Worm (Caenorhabditis elegans): ENCODE data around the gene cnp-3.

DNA sequence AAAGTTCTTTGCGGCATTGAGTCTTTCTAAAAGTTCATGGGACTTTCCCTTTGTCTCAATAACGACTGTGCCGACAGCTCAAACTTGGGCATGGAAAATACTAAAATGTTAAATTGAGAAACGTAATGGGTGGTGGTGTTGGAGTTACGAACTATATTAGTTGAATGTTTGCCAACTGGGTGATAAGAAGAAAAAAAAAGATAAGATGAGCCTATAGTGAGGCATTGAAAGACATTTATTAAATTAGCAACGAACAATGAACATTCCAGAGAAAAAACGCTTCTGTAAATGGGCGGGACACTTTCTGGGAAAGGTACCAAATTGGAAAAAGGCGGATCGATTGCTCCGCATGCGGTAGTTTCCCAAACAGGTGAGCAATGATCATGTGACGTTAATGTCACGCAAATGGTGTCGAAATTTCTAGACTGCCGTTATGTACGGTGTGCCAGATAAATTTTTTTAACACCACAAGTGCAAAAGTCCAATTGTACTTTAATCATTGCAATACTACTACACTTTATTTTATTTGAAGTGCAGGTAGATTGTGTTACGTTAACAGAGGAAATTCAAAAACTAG is 1.4 kb upstream of the cnp-3 start:
- TF ChIP-seq cog-1 (tag; optimal IDR thresholded peaks at IDR 0.05) = no peak
- no peak for TF ChIP-seq ref-1 (GFP tag; conservative IDR thresholded peaks at IDR 0.05)
- TF ChIP-seq med-1 (GFP tag; optimal IDR thresholded peaks at IDR 0.05; ENCODE audit: insufficient read depth) = no peak
- TF ChIP-seq flt-1 (GFP tag; IDR thresholded peaks at IDR 0.05) = no peak

All from whole organism, midembryonic.